Fruit fly (Drosophila melanogaster): ENCODE measurements around the gene Mulk.

Gene Mulk

dm6 chr2L:10314327-10315210 is 44.7 kb downstream of the Mulk start, which contains the start of the genes Usp14 and CG4972 (continued):
- TF ChIP-seq Atf3 (GFP tag; optimal IDR thresholded peaks at IDR 0.05): no peak
- no peak for TF ChIP-seq en (GFP tag; optimal IDR thresholded peaks at IDR 0.05)
- no peak for TF ChIP-seq ro (GFP tag; IDR thresholded peaks at IDR 0.05)
- peak; percentile 66 for TF ChIP-seq knrl (GFP tag; IDR thresholded peaks at IDR 0.05; ENCODE audit: partially characterized antibody)
- TF ChIP-seq CG3065 (GFP tag; optimal IDR thresholded peaks at IDR 0.05): no peak
- TF ChIP-seq Ssrp (tag; optimal IDR thresholded peaks at IDR 0.05): no peak
- no peak for TF ChIP-seq HmgZ (tag; optimal IDR thresholded peaks at IDR 0.05)
- no peak for TF ChIP-seq btn (GFP tag; optimal IDR thresholded peaks at IDR 0.05)
- TF ChIP-seq Dad (GFP tag; optimal IDR thresholded peaks at IDR 0.05): no peak
- no peak for TF ChIP-seq CG34376 (GFP tag; optimal IDR thresholded peaks at IDR 0.05)
- TF ChIP-seq CG14667 (GFP tag; IDR thresholded peaks at IDR 0.05): peak; percentile 70; the same call in 1 of the 2 replicates
- TF ChIP-seq CG34422 (GFP tag; IDR thresholded peaks at IDR 0.05): 0 out of 3 replicates have a peak, but pooled peaks have one; percentile 15
- no peak for TF ChIP-seq CG9727 (GFP tag; optimal IDR thresholded peaks at IDR 0.05)
- TF ChIP-seq ranshi (GFP tag; IDR thresholded peaks at IDR 0.05): no peak
- no peak for TF ChIP-seq CG34224 (GFP tag; IDR thresholded peaks at IDR 0.05; ENCODE audit: partially characterized antibody)
- no peak for TF ChIP-seq CG11247 (GFP tag; IDR thresholded peaks at IDR 0.05)
- TF ChIP-seq unc-4 (GFP tag; IDR thresholded peaks at IDR 0.05; ENCODE audit: partially characterized antibody): 0 out of 2 replicates have a peak, but pooled peaks have one; percentile 19
- TF ChIP-seq CG8478 (optimal IDR thresholded peaks at IDR 0.05): no peak
- no peak for TF ChIP-seq CG7271 (tag; optimal IDR thresholded peaks at IDR 0.05)
- no peak for TF ChIP-seq CG4707 (GFP tag; optimal IDR thresholded peaks at IDR 0.05)
- TF ChIP-seq CG14710 (tag; optimal IDR thresholded peaks at IDR 0.05): peak; percentile 64
- no peak for TF ChIP-seq dimm (GFP tag; IDR thresholded peaks at IDR 0.05)
- TF ChIP-seq CG1233 (GFP tag; optimal IDR thresholded peaks at IDR 0.05): no peak
- TF ChIP-seq Aef1 (GFP tag; IDR thresholded peaks at IDR 0.05): no peak
- no peak for TF ChIP-seq CG6765 (GFP tag; optimal IDR thresholded peaks at IDR 0.05)
- peak; percentile 86 for TF ChIP-seq CG17802 (tag; optimal IDR thresholded peaks at IDR 0.05)
- TF ChIP-seq NfI (GFP tag; optimal IDR thresholded peaks at IDR 0.05): no peak
- TF ChIP-seq Antp (GFP tag; optimal IDR thresholded peaks at IDR 0.05): no peak
- TF ChIP-seq CG2678 (tag; optimal IDR thresholded peaks at IDR 0.05): no peak
- no peak for TF ChIP-seq Sin3A (optimal IDR thresholded peaks at IDR 0.05)
- no peak for TF ChIP-seq Eip74EF (GFP tag; optimal IDR thresholded peaks at IDR 0.05)
- TF ChIP-seq Spps (tag; optimal IDR thresholded peaks at IDR 0.05): no peak
- TF ChIP-seq pnt (GFP tag; optimal IDR thresholded peaks at IDR 0.05): no peak
- TF ChIP-seq emc (GFP tag; optimal IDR thresholded peaks at IDR 0.05): no peak
- TF ChIP-seq CG10979 (tag; optimal IDR thresholded peaks at IDR 0.05): no peak
- peak; percentile 53; the same call in 1 of the 2 replicates for TF ChIP-seq amos (GFP tag; IDR thresholded peaks at IDR 0.05; ENCODE audit: partially characterized antibody)
- no peak for TF ChIP-seq Six4 (GFP tag; optimal IDR thresholded peaks at IDR 0.05)
- TF ChIP-seq CG4730 (GFP tag; IDR thresholded peaks at IDR 0.05): no peak
- no peak for TF ChIP-seq sr (GFP tag; IDR thresholded peaks at IDR 0.05)
- TF ChIP-seq CG31388 (GFP tag; optimal IDR thresholded peaks at IDR 0.05): no peak
- no peak for TF ChIP-seq CG9876 (GFP tag; optimal IDR thresholded peaks at IDR 0.05)
- no peak; the same call in 1 of the 2 replicates for TF ChIP-seq CG9932 (GFP tag; IDR thresholded peaks at IDR 0.05)
- TF ChIP-seq onecut (GFP tag; IDR thresholded peaks at IDR 0.05): no peak
- no peak for TF ChIP-seq Hmr (GFP tag; optimal IDR thresholded peaks at IDR 0.05)
- no peak for TF ChIP-seq CG13123 (GFP tag; optimal IDR thresholded peaks at IDR 0.05)
- no peak for TF ChIP-seq ttk (GFP tag; IDR thresholded peaks at IDR 0.05)
- TF ChIP-seq Hsf (GFP tag; optimal IDR thresholded peaks at IDR 0.05): no peak
- no peak for TF ChIP-seq esg (GFP tag; conservative IDR thresholded peaks at IDR 0.05)
- no peak for TF ChIP-seq GATAe (GFP tag; conservative IDR thresholded peaks at IDR 0.05)
- no peak for TF ChIP-seq stwl (tag; optimal IDR thresholded peaks at IDR 0.05)

All from whole organism, embryonic.